Fruit fly (Drosophila melanogaster) whole organism, embryonic: ENCODE results near the gene kirre.

Experiments
- Bdp1 ChIP-seq: fragments of 200-800 bp; sonication (Bioruptor generic); optimal IDR thresholded peaks from 3 replicates; lab custom pipeline; 2016; ENCODE audit warnings: missing biosample characterization, missing genetic modification characterization
- CG11456 ChIP-seq: fragments of 200-800 bp; sonication (Bioruptor generic); IDR thresholded peaks from 3 replicates; pipeline ENCODE4 v1.3.6; 2022; ENCODE audit warnings: missing biosample characterization, missing genetic modification characterization
- CG11723 ChIP-seq: fragments of 200-800 bp; sonication (Bioruptor generic); optimal IDR thresholded peaks from 2 replicates; lab custom pipeline; 2017; ENCODE audit warnings: missing biosample characterization, mild to moderate bottlenecking, missing genetic modification characterization
- CG12391 ChIP-seq: fragments of 200-800 bp; sonication (Bioruptor generic); optimal IDR thresholded peaks from 3 replicates; lab custom pipeline; 2018; ENCODE audit warnings: missing biosample characterization, mild to moderate bottlenecking, missing genetic modification characterization, moderate library complexity
- CG13424 ChIP-seq: fragments of 200-800 bp; sonication (Bioruptor generic); optimal IDR thresholded peaks from 2 replicates; lab custom pipeline; 2019; ENCODE audit warnings: missing biosample characterization, mild to moderate bottlenecking, missing genetic modification characterization, moderate library complexity
- CG15601 ChIP-seq: fragments of 200-800 bp; sonication (Bioruptor generic); optimal IDR thresholded peaks from 3 replicates; lab custom pipeline; 2019; ENCODE audit warnings: missing biosample characterization, mild to moderate bottlenecking, missing genetic modification characterization, moderate library complexity
- CG30431 ChIP-seq: fragments of 200-800 bp; sonication (Bioruptor generic); optimal IDR thresholded peaks from 2 replicates; lab custom pipeline; 2017; ENCODE audit warnings: missing biosample characterization, missing genetic modification characterization
- CG3847 ChIP-seq: fragments of 200-800 bp; sonication (Bioruptor generic); IDR thresholded peaks from 2 replicates; pipeline ENCODE4 v1.3.6; 2022; ENCODE audit warnings: missing biosample characterization, missing genetic modification characterization
- CG3995 ChIP-seq: fragments of 200-800 bp; sonication (Bioruptor generic); optimal IDR thresholded peaks from 3 replicates; lab custom pipeline; 2016; ENCODE audit warnings: missing biosample characterization, missing genetic modification characterization
- CG42726 ChIP-seq: fragments of 200-800 bp; sonication (Bioruptor generic); IDR thresholded peaks from 2 replicates; pipeline ENCODE4 v1.3.6; 2022; ENCODE audit warnings: missing biosample characterization, missing genetic modification characterization; ENCODE audit not compliant: partially characterized antibody
- CG4617 ChIP-seq: fragments of 200-800 bp; sonication (Bioruptor generic); optimal IDR thresholded peaks from 3 replicates; lab custom pipeline; 2016; ENCODE audit warnings: missing biosample characterization, missing genetic modification characterization, borderline replicate concordance
- CG4820 ChIP-seq: fragments of 200-800 bp; sonication (Bioruptor generic); optimal IDR thresholded peaks from 3 replicates; lab custom pipeline; 2016; ENCODE audit warnings: missing biosample characterization, missing genetic modification characterization
- CG6791 ChIP-seq: fragments of 200-800 bp; sonication (Bioruptor generic); IDR thresholded peaks from 3 replicates; pipeline ENCODE4 v1.3.6; 2022; ENCODE audit warnings: missing biosample characterization, missing genetic modification characterization; ENCODE audit not compliant: partially characterized antibody
- CG7839 ChIP-seq: fragments of 200-800 bp; sonication (Bioruptor generic); optimal IDR thresholded peaks from 3 replicates; lab custom pipeline; 2018; ENCODE audit warnings: missing biosample characterization, mild to moderate bottlenecking, missing genetic modification characterization, moderate library complexity
- CG8281 ChIP-seq: fragments of 200-800 bp; sonication (Bioruptor generic); optimal IDR thresholded peaks from 2 replicates; lab custom pipeline; 2018; ENCODE audit warnings: missing biosample characterization, mild to moderate bottlenecking, missing genetic modification characterization, moderate library complexity
- CG8944 ChIP-seq: fragments of 200-800 bp; sonication (Bioruptor generic); optimal IDR thresholded peaks from 3 replicates; lab custom pipeline; 2016; ENCODE audit warnings: missing biosample characterization, missing genetic modification characterization
- Dfd ChIP-seq, 2 experiments: fragments of >200 bp; optimal IDR thresholded peaks; 2 replicates each; lab custom pipeline; 2017; ENCODE audit warnings: missing biosample characterization in 2 of 2, missing genetic modification characterization in 2 of 2
- Doc2 ChIP-seq: fragments of 200-800 bp; sonication (Bioruptor generic); IDR thresholded peaks from 2 replicates; pipeline ENCODE4 v1.3.6; 2022; ENCODE audit warnings: missing biosample characterization, missing genetic modification characterization
- E2f2 ChIP-seq: fragments of 200-800 bp; sonication (Bioruptor generic); IDR thresholded peaks from 2 replicates; pipeline ENCODE4 v1.3.6; 2022; ENCODE audit warnings: missing biosample characterization, missing genetic modification characterization
- Eip74EF ChIP-seq, 2 experiments: fragments of 200-800 bp in 1 of 2; fragments of >200 bp in 1 of 2; sonication (Bioruptor generic) in 1 of 2; optimal IDR thresholded peaks; 2 replicates each; lab custom pipeline; 2017 to 2019; ENCODE audit warnings: missing biosample characterization in 2 of 2, missing genetic modification characterization in 2 of 2, mild to moderate bottlenecking in 1 of 2, moderate library complexity in 1 of 2
- Fer2 ChIP-seq: fragments of 200-800 bp; sonication (Bioruptor generic); optimal IDR thresholded peaks from 2 replicates; lab custom pipeline; 2018; ENCODE audit warnings: missing biosample characterization, mild to moderate bottlenecking, missing genetic modification characterization, moderate library complexity
- H15 ChIP-seq: fragments of 200-800 bp; sonication (Bioruptor generic); IDR thresholded peaks from 3 replicates; pipeline ENCODE4 v1.3.6; 2022; ENCODE audit warnings: missing biosample characterization, missing genetic modification characterization
- Mes4 ChIP-seq: fragments of 200-800 bp; sonication (Bioruptor generic); optimal IDR thresholded peaks from 2 replicates; lab custom pipeline; 2016; ENCODE audit warnings: missing biosample characterization, missing genetic modification characterization
- Myb ChIP-seq: fragments of 200-800 bp; sonication (Bioruptor generic); optimal IDR thresholded peaks from 2 replicates; lab custom pipeline; 2016; ENCODE audit warnings: missing biosample characterization, missing genetic modification characterization
- Sry-δ ChIP-seq: fragments of 200-800 bp; sonication (Bioruptor generic); optimal IDR thresholded peaks from 2 replicates; lab custom pipeline; 2016; ENCODE audit warnings: missing biosample characterization, missing genetic modification characterization
- TFAM ChIP-seq: fragments of 200-800 bp; sonication (Bioruptor generic); optimal IDR thresholded peaks from 2 replicates; lab custom pipeline; 2017; ENCODE audit warnings: missing biosample characterization, missing genetic modification characterization, inconsistent platforms
- ato ChIP-seq: fragments of 200-800 bp; sonication (Bioruptor generic); IDR thresholded peaks from 2 replicates; pipeline ENCODE4 v1.3.6; 2022; ENCODE audit warnings: missing biosample characterization, missing genetic modification characterization; ENCODE audit not compliant: partially characterized antibody
- cas ChIP-seq: fragments of 200-800 bp; sonication (Bioruptor generic); IDR thresholded peaks from 2 replicates; pipeline ENCODE4 v1.3.6; 2022; ENCODE audit warnings: missing biosample characterization, missing genetic modification characterization
- chm ChIP-seq: fragments of 200-800 bp; sonication (Bioruptor generic); IDR thresholded peaks from 2 replicates; pipeline ENCODE4 v1.3.6; 2022; ENCODE audit warnings: missing biosample characterization, missing genetic modification characterization
- crc ChIP-seq: fragments of 200-800 bp; sonication (Bioruptor generic); optimal IDR thresholded peaks from 2 replicates; lab custom pipeline; 2016; ENCODE audit warnings: missing biosample characterization, missing genetic modification characterization
- croc ChIP-seq: fragments of 200-800 bp; sonication (Bioruptor generic); conservative IDR thresholded peaks from 3 replicates; pipeline ENCODE4 v1.3.6; 2022; ENCODE audit warnings: missing biosample characterization, missing genetic modification characterization
- crp ChIP-seq, 2 experiments: fragments of 200-800 bp; sonication (Bioruptor generic); optimal IDR thresholded peaks; 2 replicates in 1 of 2; 3 replicates in 1 of 2; lab custom pipeline; 2017; ENCODE audit warnings: missing biosample characterization in 2 of 2, missing genetic modification characterization in 2 of 2, mild to moderate bottlenecking in 1 of 2, moderate library complexity in 1 of 2
- dati ChIP-seq: fragments of 200-800 bp; sonication (Bioruptor generic); IDR thresholded peaks from 2 replicates; pipeline ENCODE4 v1.3.6; 2022; ENCODE audit warnings: missing biosample characterization, missing genetic modification characterization
- eve ChIP-seq, 2 experiments: fragments of >200 bp; optimal IDR thresholded peaks; 2 replicates each; lab custom pipeline; 2017; ENCODE audit warnings: missing biosample characterization in 2 of 2, missing genetic modification characterization in 2 of 2
- fd96Cb ChIP-seq: fragments of 200-800 bp; sonication (Bioruptor generic); optimal IDR thresholded peaks from 2 replicates; lab custom pipeline; 2018; ENCODE audit warnings: missing biosample characterization, mild to moderate bottlenecking, missing genetic modification characterization, moderate library complexity
- ind ChIP-seq: fragments of 200-800 bp; sonication (Bioruptor generic); optimal IDR thresholded peaks from 3 replicates; lab custom pipeline; 2016; ENCODE audit warnings: missing biosample characterization, missing genetic modification characterization
- kah ChIP-seq: fragments of 200-800 bp; sonication (Bioruptor generic); optimal IDR thresholded peaks from 2 replicates; lab custom pipeline; 2018; ENCODE audit warnings: missing biosample characterization, mild to moderate bottlenecking, missing genetic modification characterization
- lmd ChIP-seq: fragments of 200-800 bp; sonication (Bioruptor generic); IDR thresholded peaks from 2 replicates; pipeline ENCODE4 v1.3.6; 2022; ENCODE audit warnings: missing biosample characterization, missing genetic modification characterization
- pan ChIP-seq, 4 experiments: fragments of >200 bp in 3 of 4; fragments of 200-800 bp in 1 of 4; sonication (Bioruptor generic) in 1 of 4; optimal IDR thresholded peaks in 3 of 4; IDR thresholded peaks in 1 of 4; 2 replicates each; pipeline versions ENCODE4 v1.3.6 to Lab custom; 2017 to 2022; ENCODE audit warnings: missing biosample characterization in 2 of 4, missing genetic modification characterization in 2 of 4, mixed read lengths in 1 of 4
- pita ChIP-seq: fragments of 200-800 bp; sonication (Bioruptor generic); optimal IDR thresholded peaks from 2 replicates; lab custom pipeline; 2017; ENCODE audit warnings: missing biosample characterization, mild to moderate bottlenecking, missing genetic modification characterization
- row ChIP-seq: fragments of 200-800 bp; sonication (Bioruptor generic); IDR thresholded peaks from 3 replicates; pipeline ENCODE4 v1.3.6; 2022; ENCODE audit warnings: missing biosample characterization, missing genetic modification characterization
- sd ChIP-seq: fragments of 200-800 bp; sonication (Bioruptor generic); optimal IDR thresholded peaks from 3 replicates; lab custom pipeline; 2018; ENCODE audit warnings: missing biosample characterization, mild to moderate bottlenecking, missing genetic modification characterization, moderate library complexity
- sens ChIP-seq: fragments of 200-800 bp; sonication (Bioruptor generic); peaks from one replicate; lab custom pipeline; 2016; ENCODE audit warnings: missing biosample characterization, missing genetic modification characterization
- sug ChIP-seq: fragments of 200-800 bp; optimal IDR thresholded peaks from 2 replicates; lab custom pipeline; 2019; ENCODE audit warnings: missing biosample characterization, mild to moderate bottlenecking, missing genetic modification characterization, moderate library complexity
- toy ChIP-seq: fragments of 200-800 bp; sonication (Bioruptor generic); IDR thresholded peaks from 2 replicates; pipeline ENCODE4 v1.3.6; 2022; ENCODE audit warnings: missing biosample characterization, missing genetic modification characterization
- trem ChIP-seq: fragments of 200-800 bp; optimal IDR thresholded peaks from 3 replicates; lab custom pipeline; 2019; ENCODE audit warnings: missing biosample characterization, mild to moderate bottlenecking, missing genetic modification characterization, moderate library complexity
- trh ChIP-seq: fragments of 200-800 bp; sonication (Bioruptor generic); optimal IDR thresholded peaks from 2 replicates; lab custom pipeline; 2016; ENCODE audit warnings: missing biosample characterization, missing genetic modification characterization
- zen2 ChIP-seq: fragments of 200-800 bp; sonication (Bioruptor generic); IDR thresholded peaks from 3 replicates; pipeline ENCODE4 v1.3.6; 2022; ENCODE audit warnings: missing biosample characterization, missing genetic modification characterization; ENCODE audit not compliant: partially characterized antibody
- zfh2 ChIP-seq: fragments of 200-800 bp; sonication (Bioruptor generic); optimal IDR thresholded peaks from 2 replicates; lab custom pipeline; 2016; ENCODE audit warnings: missing biosample characterization, missing genetic modification characterization

The kirre gene

dm6 chrX:2993098-2993773 lies 253.1 kb downstream of the kirre start (continued):
- no peak for TF ChIP-seq dati
- TF ChIP-seq pita (GFP tag; lab: Kevin White, UChicago), result no peak
- no peak for TF ChIP-seq CG8944 (GFP tag; lab: Kevin White, UChicago)
- no peak for TF ChIP-seq pan (optimal IDR thresholded peaks at IDR 0.05; lab: Kevin White, UChicago)
- peak in 1 of 2 experiments; percentile 38 for TF ChIP-seq pan (GFP tag; optimal IDR thresholded peaks at IDR 0.05 in 1 of 2, IDR thresholded peaks at IDR 0.05 in 1 of 2)
- TF ChIP-seq sens (GFP tag; lab: Kevin White, UChicago), result peak; percentile 75
- no peak for TF ChIP-seq croc (GFP tag; lab: Robert Waterston, UW)
- TF ChIP-seq Mes4 (GFP tag; lab: Kevin White, UChicago), result no peak
- no peak for TF ChIP-seq CG42726
- peak; percentile 12 for TF ChIP-seq zfh2 (GFP tag; lab: Kevin White, UChicago)
- TF ChIP-seq CG11723, result no peak
- no peak for TF ChIP-seq Fer2 (tag; lab: Kevin White, UChicago)
- no peak for TF ChIP-seq trem (tag; lab: Kevin White, UChicago)
- TF ChIP-seq Eip74EF (GFP tag; optimal IDR thresholded peaks at IDR 0.05; lab: Kevin White, UChicago), result no peak
- TF ChIP-seq eve (GFP tag; optimal IDR thresholded peaks at IDR 0.05; lab: Kevin White, UChicago), result no peak
- no peak for TF ChIP-seq CG15601 (tag; lab: Kevin White, UChicago)
- peak; percentile 13 for TF ChIP-seq fd96Cb (tag; lab: Kevin White, UChicago)
- peak; percentile 13 for TF ChIP-seq CG12391
- peak; percentile 7 for TF ChIP-seq ind (GFP tag; lab: Kevin White, UChicago)
- no peak for TF ChIP-seq CG4820 (GFP tag; lab: Kevin White, UChicago)
- TF ChIP-seq Dfd (GFP tag; optimal IDR thresholded peaks at IDR 0.05; lab: Kevin White, UChicago), result no peak
- no peak for TF ChIP-seq CG30431
- no peak for TF ChIP-seq sug (tag; lab: Kevin White, UChicago)
- no peak for TF ChIP-seq TFAM
- no peak for TF ChIP-seq CG8281
- no peak for TF ChIP-seq Sry-δ (GFP tag; lab: Kevin White, UChicago)
- TF ChIP-seq CG11456, result no peak
- TF ChIP-seq sd, result peak; percentile 69
- TF ChIP-seq Doc2 (GFP tag; lab: Robert Waterston, UW), result no peak
- TF ChIP-seq CG13424 (tag; lab: Kevin White, UChicago), result peak; percentile 42
- TF ChIP-seq chm, result no peak
- no peak for TF ChIP-seq crp (GFP tag; optimal IDR thresholded peaks at IDR 0.05; lab: Kevin White, UChicago)
- 0 out of 2 replicates have a peak, but pooled peaks have one; percentile 21 for TF ChIP-seq CG3847 (GFP tag; lab: Robert Waterston, UW)
- TF ChIP-seq CG7839, result peak; percentile 50
- no peak for TF ChIP-seq zen2 (GFP tag; lab: Robert Waterston, UW)
- no peak for TF ChIP-seq kah (GFP tag; lab: Kevin White, UChicago)
- no peak for TF ChIP-seq Myb (GFP tag; lab: Kevin White, UChicago)
- no peak for TF ChIP-seq Bdp1 (GFP tag; lab: Kevin White, UChicago)
- peak; percentile 46; the same call in 1 of the 2 replicates for TF ChIP-seq lmd (GFP tag; lab: Robert Waterston, UW)
- no peak for TF ChIP-seq CG4617 (GFP tag; lab: Kevin White, UChicago)
- 0 out of 2 replicates have a peak, but pooled peaks have one; percentile 16 for TF ChIP-seq E2f2 (GFP tag; lab: Robert Waterston, UW)
- no peak for TF ChIP-seq cas (GFP tag; lab: Robert Waterston, UW)
- TF ChIP-seq trh, result no peak
- no peak for TF ChIP-seq CG3995 (GFP tag; lab: Kevin White, UChicago)
- no peak for TF ChIP-seq CG6791 (GFP tag; lab: Robert Waterston, UW)
- no peak for TF ChIP-seq H15 (GFP tag; lab: Robert Waterston, UW)
- TF ChIP-seq row (GFP tag; lab: Robert Waterston, UW), result peak; percentile 40; the same call in 1 of the 3 replicates
- TF ChIP-seq crc (GFP tag; lab: Kevin White, UChicago), result no peak
- TF ChIP-seq toy (GFP tag; lab: Robert Waterston, UW), result no peak
- no peak for TF ChIP-seq ato (GFP tag; lab: Robert Waterston, UW)
